Fruit fly (Drosophila melanogaster) whole organism, embryonic: Measurements from ENCODE around the gene Baldspot.

ENCODE experiments used
- Ada2b ChIP-seq: fragments of 200-800 bp; sonication (Bioruptor generic); IDR thresholded peaks from 2 replicates; pipeline ENCODE4 v1.3.6; 2022; ENCODE audit warnings: missing biosample characterization, missing genetic modification characterization
- Atf3 ChIP-seq: fragments of 200-800 bp; sonication (Bioruptor generic); optimal IDR thresholded peaks from 3 replicates; lab custom pipeline; 2016; ENCODE audit warnings: missing biosample characterization, missing genetic modification characterization
- Bgb ChIP-seq: fragments of 200-800 bp; sonication (Bioruptor generic); IDR thresholded peaks from 2 replicates; pipeline ENCODE4 v1.3.6; 2022; ENCODE audit warnings: missing biosample characterization, missing genetic modification characterization; ENCODE audit not compliant: partially characterized antibody
- CG10431 ChIP-seq: fragments of 200-800 bp; sonication (Bioruptor generic); optimal IDR thresholded peaks from 3 replicates; lab custom pipeline; 2018; ENCODE audit warnings: missing biosample characterization, mild to moderate bottlenecking, missing genetic modification characterization
- CG11560 ChIP-seq: fragments of 200-800 bp; sonication (Bioruptor generic); IDR thresholded peaks from 3 replicates; pipeline ENCODE4 v1.3.6; 2022; ENCODE audit warnings: missing biosample characterization, missing genetic modification characterization
- CG12299 ChIP-seq: fragments of 200-800 bp; sonication (Bioruptor generic); optimal IDR thresholded peaks from 2 replicates; lab custom pipeline; 2018; ENCODE audit warnings: missing biosample characterization, mild to moderate bottlenecking, missing genetic modification characterization
- CG13287 ChIP-seq: fragments of 200-800 bp; sonication (Bioruptor generic); IDR thresholded peaks from 2 replicates; pipeline ENCODE4 v1.3.6; 2022; ENCODE audit warnings: missing biosample characterization, missing genetic modification characterization; ENCODE audit not compliant: partially characterized antibody
- CG14667 ChIP-seq: fragments of 200-800 bp; sonication (Bioruptor generic); IDR thresholded peaks from 2 replicates; pipeline ENCODE4 v1.3.6; 2022; ENCODE audit warnings: missing biosample characterization, missing genetic modification characterization
- CG15601 ChIP-seq: fragments of 200-800 bp; sonication (Bioruptor generic); optimal IDR thresholded peaks from 3 replicates; lab custom pipeline; 2019; ENCODE audit warnings: missing biosample characterization, mild to moderate bottlenecking, missing genetic modification characterization, moderate library complexity
- CG1603 ChIP-seq: fragments of 200-800 bp; sonication (Bioruptor generic); optimal IDR thresholded peaks from 2 replicates; lab custom pipeline; 2019; ENCODE audit warnings: missing biosample characterization, mild to moderate bottlenecking, missing genetic modification characterization, moderate library complexity
- CG17359 ChIP-seq: fragments of 200-800 bp; sonication (Bioruptor generic); optimal IDR thresholded peaks from 3 replicates; lab custom pipeline; 2018; ENCODE audit warnings: missing biosample characterization, mild to moderate bottlenecking, missing genetic modification characterization, moderate library complexity
- CG2116 ChIP-seq: fragments of 200-800 bp; sonication (Bioruptor generic); optimal IDR thresholded peaks from 3 replicates; lab custom pipeline; 2018; ENCODE audit warnings: missing biosample characterization, mild to moderate bottlenecking, missing genetic modification characterization
- CG2129 ChIP-seq: fragments of 200-800 bp; sonication (Bioruptor generic); IDR thresholded peaks from 2 replicates; pipeline ENCODE4 v1.3.6; 2022; ENCODE audit warnings: missing biosample characterization, missing genetic modification characterization; ENCODE audit not compliant: partially characterized antibody
- CG2202 ChIP-seq: fragments of 200-800 bp; sonication (Bioruptor generic); optimal IDR thresholded peaks from 2 replicates; lab custom pipeline; 2018; ENCODE audit warnings: missing biosample characterization, mild to moderate bottlenecking, missing genetic modification characterization
- CG34224 ChIP-seq: fragments of 200-800 bp; sonication (Bioruptor generic); IDR thresholded peaks from 3 replicates; pipeline ENCODE4 v1.3.6; 2022; ENCODE audit warnings: missing biosample characterization, missing genetic modification characterization; ENCODE audit not compliant: partially characterized antibody
- CG4617 ChIP-seq: fragments of 200-800 bp; sonication (Bioruptor generic); optimal IDR thresholded peaks from 3 replicates; lab custom pipeline; 2016; ENCODE audit warnings: missing biosample characterization, missing genetic modification characterization, borderline replicate concordance
- CG6254 ChIP-seq: fragments of 200-800 bp; sonication (Bioruptor generic); optimal IDR thresholded peaks from 3 replicates; lab custom pipeline; 2017; ENCODE audit warnings: mild to moderate bottlenecking, missing biosample characterization, missing genetic modification reagents, missing genetic modification characterization
- CG7745 ChIP-seq: fragments of 200-800 bp; sonication (Bioruptor generic); optimal IDR thresholded peaks from 2 replicates; lab custom pipeline; 2018; ENCODE audit warnings: missing biosample characterization, mild to moderate bottlenecking, missing genetic modification characterization, moderate library complexity
- CG7928 ChIP-seq: fragments of 200-800 bp; sonication (Bioruptor generic); optimal IDR thresholded peaks from 2 replicates; lab custom pipeline; 2017; ENCODE audit warnings: missing biosample characterization, mild to moderate bottlenecking, missing genetic modification characterization
- CG8388 ChIP-seq: fragments of 200-800 bp; sonication (Bioruptor generic); optimal IDR thresholded peaks from 2 replicates; lab custom pipeline; 2019; ENCODE audit warnings: missing biosample characterization, mild to moderate bottlenecking, missing genetic modification characterization, moderate library complexity
- CG9797 ChIP-seq: fragments of 200-800 bp; sonication (Bioruptor generic); optimal IDR thresholded peaks from 3 replicates; lab custom pipeline; 2018; ENCODE audit warnings: missing biosample characterization, mild to moderate bottlenecking, missing genetic modification characterization
- CG9876 ChIP-seq: fragments of 200-800 bp; sonication (Bioruptor generic); optimal IDR thresholded peaks from 2 replicates; lab custom pipeline; 2016; ENCODE audit warnings: missing biosample characterization, missing genetic modification characterization
- CoRest ChIP-seq: fragments of 200-800 bp; sonication (Bioruptor generic); optimal IDR thresholded peaks from 3 replicates; lab custom pipeline; 2018; ENCODE audit warnings: missing biosample characterization, mild to moderate bottlenecking, missing genetic modification characterization, moderate library complexity
- Deaf1 ChIP-seq: fragments of 200-800 bp; optimal IDR thresholded peaks from 3 replicates; lab custom pipeline; 2019; ENCODE audit warnings: missing biosample characterization, mild to moderate bottlenecking, missing genetic modification characterization, moderate library complexity
- E2f1 ChIP-seq: fragments of 200-800 bp; sonication (Bioruptor generic); IDR thresholded peaks from 2 replicates; pipeline ENCODE4 v1.3.6; 2022; ENCODE audit warnings: missing biosample characterization, missing genetic modification characterization
- Fer1 ChIP-seq: fragments of 200-800 bp; sonication (Bioruptor generic); optimal IDR thresholded peaks from 2 replicates; lab custom pipeline; 2017; ENCODE audit warnings: missing biosample characterization, mild to moderate bottlenecking, missing genetic modification characterization
- H2.0 ChIP-seq: fragments of 200-800 bp; sonication (Bioruptor generic); IDR thresholded peaks from 2 replicates; pipeline ENCODE4 v1.3.6; 2022; ENCODE audit warnings: missing biosample characterization, missing genetic modification characterization
- HHEX ChIP-seq: fragments of 200-800 bp; sonication (Bioruptor generic); optimal IDR thresholded peaks from 3 replicates; lab custom pipeline; 2017; ENCODE audit warnings: missing biosample characterization, mild to moderate bottlenecking, missing genetic modification characterization, missing genetic modification reagents
- Six4 ChIP-seq: fragments of 200-800 bp; sonication (Bioruptor generic); optimal IDR thresholded peaks from 2 replicates; lab custom pipeline; 2016; ENCODE audit warnings: missing biosample characterization, missing genetic modification characterization
- Sox100B ChIP-seq: fragments of 200-800 bp; sonication (Bioruptor generic); optimal IDR thresholded peaks from 3 replicates; lab custom pipeline; 2018; ENCODE audit warnings: missing biosample characterization, mild to moderate bottlenecking, missing genetic modification characterization
- Usf ChIP-seq: fragments of 200-800 bp; sonication (Bioruptor generic); optimal IDR thresholded peaks from 2 replicates; lab custom pipeline; 2017; ENCODE audit warnings: missing genotype, missing biosample characterization, missing genetic modification characterization
- amos ChIP-seq: fragments of 200-800 bp; sonication (Bioruptor generic); IDR thresholded peaks from 2 replicates; pipeline ENCODE4 v1.3.6; 2022; ENCODE audit warnings: missing biosample characterization, missing genetic modification characterization; ENCODE audit not compliant: partially characterized antibody
- da ChIP-seq: fragments of 200-800 bp; sonication (Bioruptor generic); optimal IDR thresholded peaks from 2 replicates; lab custom pipeline; 2016; ENCODE audit warnings: missing biosample characterization, missing genetic modification characterization
- dm ChIP-seq: fragments of 200-800 bp; sonication (Bioruptor generic); optimal IDR thresholded peaks from 3 replicates; lab custom pipeline; 2016; ENCODE audit warnings: missing biosample characterization, missing genetic modification characterization
- fd102C ChIP-seq: fragments of 200-800 bp; sonication (Bioruptor generic); optimal IDR thresholded peaks from 2 replicates; lab custom pipeline; 2018; ENCODE audit warnings: missing biosample characterization, mild to moderate bottlenecking, missing genetic modification characterization, moderate library complexity
- gce ChIP-seq: fragments of 200-800 bp; sonication (Bioruptor generic); IDR thresholded peaks from 3 replicates; pipeline ENCODE4 v1.3.6; 2022; ENCODE audit warnings: missing biosample characterization, missing genetic modification characterization
- gcm ChIP-seq: fragments of 200-800 bp; sonication (Bioruptor generic); optimal IDR thresholded peaks from 2 replicates; lab custom pipeline; 2019; ENCODE audit warnings: missing biosample characterization, mild to moderate bottlenecking, missing genetic modification characterization, moderate library complexity
- gt ChIP-seq: fragments of 200-800 bp; sonication (Bioruptor generic); IDR thresholded peaks from 2 replicates; pipeline ENCODE4 v1.3.6; 2022; ENCODE audit warnings: missing biosample characterization, missing genetic modification characterization
- ham ChIP-seq: fragments of 200-800 bp; sonication (Bioruptor generic); IDR thresholded peaks from 2 replicates; pipeline ENCODE4 v1.3.6; 2022; ENCODE audit warnings: missing biosample characterization, missing genetic modification characterization
- hkb ChIP-seq, 2 experiments: fragments of 200-800 bp in 1 of 2; fragments of >200 bp in 1 of 2; sonication (Bioruptor generic) in 1 of 2; IDR thresholded peaks in 1 of 2; optimal IDR thresholded peaks in 1 of 2; 2 replicates each; pipeline versions ENCODE4 v1.3.6 to Lab custom; 2017 to 2022; ENCODE audit warnings: missing biosample characterization in 1 of 2, missing genetic modification characterization in 1 of 2
- knrl ChIP-seq: fragments of 200-800 bp; sonication (Bioruptor generic); IDR thresholded peaks from 3 replicates; pipeline ENCODE4 v1.3.6; 2022; ENCODE audit warnings: missing biosample characterization, missing genetic modification characterization; ENCODE audit not compliant: partially characterized antibody
- lbe ChIP-seq: fragments of 200-800 bp; sonication (Bioruptor generic); optimal IDR thresholded peaks from 2 replicates; lab custom pipeline; 2016; ENCODE audit warnings: missing biosample characterization, mild to moderate bottlenecking, missing genetic modification characterization
- nom ChIP-seq: fragments of 200-800 bp; sonication (Bioruptor generic); optimal IDR thresholded peaks from 2 replicates; lab custom pipeline; 2017; ENCODE audit warnings: missing biosample characterization, missing genetic modification characterization, mild to moderate bottlenecking, moderate library complexity, missing genetic modification reagents
- otp ChIP-seq: fragments of 200-800 bp; sonication (Bioruptor generic); IDR thresholded peaks from 3 replicates; pipeline ENCODE4, ENCODE4 v1.3.6; 2022; ENCODE audit warnings: missing biosample characterization, missing genetic modification characterization
- sc ChIP-seq, 3 experiments: fragments of >200 bp in 2 of 3; fragments of 200-800 bp in 1 of 3; sonication (Bioruptor generic) in 1 of 3; optimal IDR thresholded peaks; 2 replicates in 2 of 3; 3 replicates in 1 of 3; lab custom pipeline; 2017; ENCODE audit warnings: mild to moderate bottlenecking in 1 of 3, missing biosample characterization in 1 of 3, missing genetic modification characterization in 1 of 3, missing genetic modification reagents in 1 of 3
- tup ChIP-seq: fragments of 200-800 bp; sonication (Bioruptor generic); optimal IDR thresholded peaks from 2 replicates; lab custom pipeline; 2016; ENCODE audit warnings: missing biosample characterization, mild to moderate bottlenecking, missing genetic modification characterization, moderate library complexity
- zen2 ChIP-seq: fragments of 200-800 bp; sonication (Bioruptor generic); IDR thresholded peaks from 3 replicates; pipeline ENCODE4 v1.3.6; 2022; ENCODE audit warnings: missing biosample characterization, missing genetic modification characterization; ENCODE audit not compliant: partially characterized antibody

Baldspot gene

dm6 chr3L:16615132-16615709 is 46.2 kb downstream of the Baldspot start, which contains the start of gene Mo25 (continued):
- TF ChIP-seq sc (optimal IDR thresholded peaks at IDR 0.05; lab: Kevin White, UChicago) (no peak), sc (GFP tag; optimal IDR thresholded peaks at IDR 0.05; lab: Kevin White, UChicago) (no peak), amos (GFP tag; lab: Robert Waterston, UW) (peak; percentile 86), CG8388 (peak; percentile 11), CG12299 (tag; lab: Kevin White, UChicago) (peak; percentile 11), CG9797 (GFP tag; lab: Kevin White, UChicago) (peak; percentile 47), Sox100B (GFP tag; lab: Kevin White, UChicago) (no peak), da (GFP tag; lab: Kevin White, UChicago) (no peak), CoRest (tag; lab: Kevin White, UChicago) (peak; percentile 36), CG14667 (no peak), Usf (GFP tag; lab: Kevin White, UChicago) (no peak), HHEX (no peak), Ada2b (GFP tag; lab: Robert Waterston, UW) (no peak), CG2116 (peak; percentile 84), CG11560 (no peak), lbe (GFP tag; lab: Kevin White, UChicago) (peak; percentile 83), tup (GFP tag; lab: Kevin White, UChicago) (no peak), Fer1 (peak; percentile 63), CG15601 (peak; percentile 60), CG7928 (GFP tag; lab: Kevin White, UChicago) (peak; percentile 93), CG34224 (GFP tag; lab: Robert Waterston, UW) (peak; percentile 83), fd102C (GFP tag; lab: Kevin White, UChicago) (no peak), CG9876 (GFP tag; lab: Kevin White, UChicago) (no peak), CG17359 (tag; lab: Kevin White, UChicago) (peak; percentile 29), CG13287 (GFP tag; lab: Robert Waterston, UW) (peak; percentile 86), H2.0 (GFP tag; lab: Robert Waterston, UW) (no peak), gt (GFP tag; lab: Robert Waterston, UW) (no peak), gcm (GFP tag; lab: Kevin White, UChicago) (peak; percentile 5), nom (GFP tag; lab: Kevin White, UChicago) (peak; percentile 1), Bgb (GFP tag; lab: Robert Waterston, UW) (peak; percentile 83), E2f1 (GFP tag; lab: Robert Waterston, UW) (0 out of 2 replicates have a peak, but pooled peaks have one; percentile 16), CG4617 (GFP tag; lab: Kevin White, UChicago) (peak; percentile 75), Atf3 (GFP tag; lab: Kevin White, UChicago) (no peak), dm (GFP tag; lab: Kevin White, UChicago) (no peak), CG7745 (tag; lab: Kevin White, UChicago) (no peak), CG10431 (GFP tag; lab: Kevin White, UChicago) (peak; percentile 26), otp (GFP tag; lab: Robert Waterston, UW) (0 out of 3 replicates have a peak, but pooled peaks have one; percentile 33), zen2 (GFP tag; lab: Robert Waterston, UW) (peak; percentile 57; the same call in 2 of the 3 replicates), Six4 (GFP tag; lab: Kevin White, UChicago) (no peak), ham (GFP tag; lab: Robert Waterston, UW) (no peak), hkb (optimal IDR thresholded peaks at IDR 0.05; lab: Kevin White, UChicago) (no peak), hkb (GFP tag; IDR thresholded peaks at IDR 0.05; lab: Robert Waterston, UW) (no peak), Deaf1 (tag; lab: Kevin White, UChicago) (peak; percentile 17), knrl (GFP tag; lab: Robert Waterston, UW) (peak; percentile 74), CG6254 (GFP tag; lab: Kevin White, UChicago) (peak; percentile 17), gce (no peak), CG2129 (GFP tag; lab: Robert Waterston, UW) (0 out of 2 replicates have a peak, but pooled peaks have one; percentile 45), CG1603 (tag; lab: Kevin White, UChicago) (peak; percentile 49), CG2202 (no peak)
